Fruit fly (Drosophila melanogaster) whole organism, wandering third instar larva: ENCODE data around the gene Calr.
A peak's percentile ranks its signal among the peaks of the same experiment; 100 is the strongest.

Experiments used
- CrebA ChIP-seq: fragments of 200-800 bp; sonication (Bioruptor generic); optimal IDR thresholded peaks from 2 replicates; lab custom pipeline; 2016; ENCODE audit warnings: missing biosample characterization, mild to moderate bottlenecking, missing genetic modification characterization, borderline replicate concordance
- Dif ChIP-seq: fragments of 200-275, 200-300 bp; sonication (Bioruptor generic); optimal IDR thresholded peaks from 2 replicates; lab custom pipeline; 2018; ENCODE audit warnings: missing biosample characterization, missing genetic modification characterization; ENCODE audit not compliant: partially characterized antibody
- HLH106 ChIP-seq: fragments of 200-800 bp; optimal IDR thresholded peaks from 3 replicates; lab custom pipeline; 2019; ENCODE audit warnings: missing biosample characterization, mild to moderate bottlenecking, missing genetic modification characterization, moderate library complexity
- Hr78 ChIP-seq: fragments of >200 bp; optimal IDR thresholded peaks from 2 replicates; lab custom pipeline; 2017; ENCODE audit warnings: missing biosample characterization, missing genetic modification characterization
- Rel ChIP-seq, 2 experiments: fragments of 200-800 bp; sonication (Bioruptor generic) in 1 of 2; optimal IDR thresholded peaks; 2 replicates in 1 of 2; 3 replicates in 1 of 2; lab custom pipeline; 2016 to 2019; ENCODE audit warnings: mild to moderate bottlenecking in 2 of 2, missing biosample characterization in 2 of 2, missing genetic modification characterization in 2 of 2, moderate library complexity in 1 of 2
- foxo ChIP-seq, 2 experiments: fragments of 200-800 bp; sonication (Bioruptor generic); optimal IDR thresholded peaks; 2 replicates in 1 of 2; 3 replicates in 1 of 2; lab custom pipeline; 2016 to 2017; ENCODE audit warnings: missing biosample characterization in 2 of 2, missing genetic modification characterization in 2 of 2
- h ChIP-seq: fragments of 200-800 bp; sonication (Bioruptor generic); optimal IDR thresholded peaks from 3 replicates; lab custom pipeline; 2016; ENCODE audit warnings: missing biosample characterization, mild to moderate bottlenecking, missing genetic modification characterization
- sage ChIP-seq: fragments of 200-800 bp; sonication (Bioruptor generic); optimal IDR thresholded peaks from 2 replicates; lab custom pipeline; 2016; ENCODE audit warnings: missing biosample characterization, mild to moderate bottlenecking, missing genetic modification characterization

Calr gene

dm6 chr3R:9581089-9581520 lies 49.5 kb downstream of the Calr start, which contains the start of gene CG8301:
Gene CG8301 (plus strand): TSS chr3R:9581306.
- TF ChIP-seq CrebA (GFP tag; lab: Kevin White, UChicago), result no peak
- TF ChIP-seq h (GFP tag; lab: Kevin White, UChicago), result peak; percentile 15
- TF ChIP-seq HLH106 (tag; lab: Kevin White, UChicago), result peak; percentile 19
- peak in 1 of 2 experiments; percentile 12 for TF ChIP-seq foxo (GFP tag; optimal IDR thresholded peaks at IDR 0.05; lab: Kevin White, UChicago)
- no peak for TF ChIP-seq Dif (GFP tag; lab: Kevin White, UChicago)
- no peak for TF ChIP-seq sage (GFP tag; lab: Kevin White, UChicago)
- no peak for TF ChIP-seq Rel (GFP tag; optimal IDR thresholded peaks at IDR 0.05; lab: Kevin White, UChicago)
- TF ChIP-seq Rel (tag; optimal IDR thresholded peaks at IDR 0.05; lab: Kevin White, UChicago), result peak; percentile 41
- TF ChIP-seq Hr78 (GFP tag; lab: Kevin White, UChicago), result no peak
